Worm (Caenorhabditis elegans) whole organism, early embryonic: ENCODE measurements around the gene R05D3.9.

Source experiments
- B0310.2 ChIP-seq: sonication (generic microtip); optimal IDR thresholded peaks from 2 replicates; lab custom pipeline; 2016; ENCODE audit warnings: mild to moderate bottlenecking, missing genetic modification characterization, missing compliant biosample characterization
- F13C5.2 ChIP-seq: sonication (generic microtip); optimal IDR thresholded peaks from 2 replicates; lab custom pipeline; 2017; ENCODE audit warnings: mild to moderate bottlenecking, missing genetic modification characterization, inconsistent platforms, missing compliant biosample characterization
- aly-1 ChIP-seq: sonication (generic microtip); optimal IDR thresholded peaks from 2 replicates; lab custom pipeline; 2016; ENCODE audit warnings: missing genetic modification characterization, missing compliant biosample characterization
- ama-1 ChIP-seq: fragments of 150-350 bp; optimal IDR thresholded peaks from 2 replicates; lab custom pipeline; 2014
- ceh-13 ChIP-seq: fragments of 200-800 bp; sonication (Bioruptor generic); optimal IDR thresholded peaks from 2 replicates; lab custom pipeline; 2018; ENCODE audit warnings: mild to moderate bottlenecking, missing genetic modification characterization, missing compliant biosample characterization
- ceh-36 ChIP-seq: sonication (generic microtip); optimal IDR thresholded peaks from 2 replicates; lab custom pipeline; 2016; ENCODE audit warnings: missing genetic modification characterization, inconsistent platforms, missing compliant biosample characterization
- ets-7 ChIP-seq: sonication (generic microtip); optimal IDR thresholded peaks from 2 replicates; lab custom pipeline; 2016; ENCODE audit warnings: missing genotype, missing genetic modification characterization, missing compliant biosample characterization
- flt-1 ChIP-seq: fragments of 200-800 bp; sonication (Bioruptor generic); IDR thresholded peaks from 2 replicates; pipeline ENCODE4 v1.3.6; 2022; ENCODE audit warnings: missing genetic modification characterization, missing compliant biosample characterization
- hmbx-1 ChIP-seq: sonication (generic microtip); optimal IDR thresholded peaks from 2 replicates; lab custom pipeline; 2016; ENCODE audit warnings: mild to moderate bottlenecking, missing genetic modification characterization, missing compliant biosample characterization
- hmg-4 ChIP-seq: fragments of 200-800 bp; sonication (Bioruptor generic); optimal IDR thresholded peaks from 2 replicates; lab custom pipeline; 2018; ENCODE audit warnings: mild to moderate bottlenecking, missing genetic modification characterization, missing compliant biosample characterization
- hnd-1 ChIP-seq: sonication (generic microtip); optimal IDR thresholded peaks from 2 replicates; lab custom pipeline; 2016; ENCODE audit warnings: missing genetic modification characterization, missing compliant biosample characterization
- pes-1 ChIP-seq: fragments of 200-800 bp; sonication (Bioruptor generic); IDR thresholded peaks from 2 replicates; pipeline ENCODE4 v1.3.6; 2022; ENCODE audit warnings: missing genetic modification reagents, missing genetic modification characterization, missing compliant biosample characterization
- scrt-1 ChIP-seq: fragments of 200-800 bp; sonication (Bioruptor generic); IDR thresholded peaks from 2 replicates; pipeline ENCODE4 v1.3.6; 2022; ENCODE audit warnings: missing genetic modification characterization, missing compliant biosample characterization
- sea-1 ChIP-seq: fragments of 200-800 bp; sonication (Bioruptor generic); conservative IDR thresholded peaks from 2 replicates; pipeline ENCODE4 v1.3.6; 2022; ENCODE audit warnings: missing genetic modification characterization, missing compliant biosample characterization
- tbx-11 ChIP-seq: fragments of 200-800 bp; sonication (Bioruptor generic); IDR thresholded peaks from 2 replicates; pipeline ENCODE4 v1.3.6; 2022; ENCODE audit warnings: missing genetic modification characterization, missing compliant biosample characterization
- tbx-37 ChIP-seq: fragments of 200-800 bp; sonication (Bioruptor generic); conservative IDR thresholded peaks from 2 replicates; pipeline ENCODE4 v1.3.6; 2022; ENCODE audit warnings: missing genetic modification reagents, missing genetic modification characterization, missing compliant biosample characterization
- tra-4 ChIP-seq: sonication (generic microtip); optimal IDR thresholded peaks from 2 replicates; lab custom pipeline; 2017; ENCODE audit warnings: missing genetic modification characterization, missing compliant biosample characterization

R05D3.9 gene

DNA sequence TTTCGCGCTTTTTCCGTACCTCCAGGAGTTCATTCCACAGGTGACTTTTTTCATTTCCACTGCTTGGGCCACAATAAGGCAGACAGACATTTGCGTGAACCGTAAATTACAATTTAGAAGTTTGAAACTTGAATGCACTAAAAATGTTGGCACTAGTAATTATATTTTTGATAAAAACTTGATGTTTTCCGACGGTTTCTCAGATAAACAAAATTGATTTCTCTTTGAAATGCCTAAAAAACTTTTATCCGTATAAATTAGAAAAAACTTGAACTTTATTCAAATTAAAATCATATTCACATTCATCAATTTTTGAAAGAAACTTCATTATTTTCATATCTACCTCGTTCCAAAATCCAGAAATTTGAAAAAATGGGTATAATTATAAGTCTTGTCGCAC, 27.2 kb upstream of the R05D3.9 start, which contains the start of gene ZK353.3:
Gene ZK353.3, plus strand, starts transcription at position 301 of the 400 bp plus-strand sequence.
- TF ChIP-seq F13C5.2 (tag; lab: Kevin White, UChicago): no peak
- no peak for TF ChIP-seq pes-1 (GFP tag; lab: Robert Waterston, UW)
- no peak for TF ChIP-seq tbx-11
- no peak for TF ChIP-seq B0310.2 (tag; lab: Kevin White, UChicago)
- TF ChIP-seq hmbx-1 (tag; lab: Kevin White, UChicago): no peak
- no peak for TF ChIP-seq scrt-1 (GFP tag; lab: Robert Waterston, UW)
- no peak for TF ChIP-seq sea-1 (GFP tag; lab: Robert Waterston, UW)
- TF ChIP-seq flt-1: no peak
- no peak for TF ChIP-seq ceh-13 (GFP tag; lab: Kevin White, UChicago)
- no peak for TF ChIP-seq ceh-36 (tag; lab: Kevin White, UChicago)
- no peak for TF ChIP-seq hnd-1 (tag; lab: Kevin White, UChicago)
- TF ChIP-seq ets-7 (tag; lab: Kevin White, UChicago): no peak
- no peak for TF ChIP-seq tra-4 (tag; lab: Kevin White, UChicago)

DNA sequence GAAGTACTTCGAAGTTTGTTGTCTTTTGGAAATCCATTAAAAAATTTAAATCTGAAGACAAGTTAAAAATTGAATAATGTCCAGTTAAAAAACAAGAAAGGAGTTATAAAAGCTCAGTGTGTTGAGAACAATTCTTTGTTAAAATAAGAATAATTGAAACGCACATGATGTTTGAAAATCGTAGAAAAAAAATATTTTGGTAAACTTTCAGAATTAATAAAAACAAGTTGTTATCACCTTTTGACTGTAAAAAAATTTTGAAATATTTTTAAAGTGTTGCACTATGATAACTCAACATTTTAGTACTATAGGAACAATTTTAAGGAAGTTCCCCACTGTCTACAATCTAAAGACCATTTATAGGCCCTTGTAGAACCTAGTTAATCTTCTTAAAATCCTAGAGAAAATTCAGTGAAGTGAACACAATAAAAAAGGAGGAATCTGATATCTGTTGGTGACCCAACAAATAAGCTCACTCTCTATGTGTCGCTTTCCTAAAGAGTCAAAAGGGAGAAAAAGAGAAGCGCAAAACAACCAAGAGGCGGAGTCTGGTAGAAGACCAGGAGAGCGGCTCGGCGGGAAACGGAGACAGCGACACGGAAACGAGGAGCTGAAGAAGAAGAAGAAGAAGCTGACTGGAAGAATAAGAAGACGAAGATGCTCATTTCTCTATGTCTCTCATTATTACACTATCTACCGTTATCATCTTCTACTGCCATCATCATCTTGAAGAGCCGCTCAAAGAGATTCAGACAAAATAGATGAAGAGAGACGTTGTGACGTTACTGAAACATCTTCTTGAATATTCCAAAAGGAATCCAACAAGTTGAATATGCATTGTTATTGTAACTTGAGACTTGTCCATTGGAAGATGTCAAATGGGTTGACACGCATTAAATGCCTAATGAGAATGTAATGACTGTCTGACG, 26.1 kb upstream of the R05D3.9 start, which contains the start of gene ZK353.10:
Gene ZK353.10, minus strand, starts transcription at position 51 of the 929 bp plus-strand sequence.
- TF ChIP-seq flt-1: no peak
- no peak for TF ChIP-seq aly-1 (tag; lab: Kevin White, UChicago)
- no peak for TF ChIP-seq ceh-13 (GFP tag; lab: Kevin White, UChicago)
- TF ChIP-seq ama-1 (lab: Kevin White, UChicago): no peak
- TF ChIP-seq sea-1 (GFP tag; lab: Robert Waterston, UW): no peak
- TF ChIP-seq tra-4 (tag; lab: Kevin White, UChicago): no peak
- no peak for TF ChIP-seq tbx-37 (GFP tag; lab: Robert Waterston, UW)
- no peak for TF ChIP-seq hnd-1 (tag; lab: Kevin White, UChicago)
- TF ChIP-seq scrt-1 (GFP tag; lab: Robert Waterston, UW): no peak
- no peak for TF ChIP-seq ets-7 (tag; lab: Kevin White, UChicago)
- TF ChIP-seq tbx-11: no peak
- TF ChIP-seq ceh-36 (tag; lab: Kevin White, UChicago): no peak
- TF ChIP-seq F13C5.2 (tag; lab: Kevin White, UChicago): no peak
- no peak for TF ChIP-seq hmg-4 (GFP tag; lab: Kevin White, UChicago)
- no peak for TF ChIP-seq pes-1 (GFP tag; lab: Robert Waterston, UW)
- no peak for TF ChIP-seq hmbx-1 (tag; lab: Kevin White, UChicago)
- TF ChIP-seq B0310.2 (tag; lab: Kevin White, UChicago): no peak

- TF ChIP-seq B0310.2 (tag; lab: Kevin White, UChicago): no peak
- TF ChIP-seq tbx-37 (GFP tag; lab: Robert Waterston, UW): no peak
- no peak for TF ChIP-seq ets-7 (tag; lab: Kevin White, UChicago)
- TF ChIP-seq hmbx-1 (tag; lab: Kevin White, UChicago): no peak
- TF ChIP-seq scrt-1 (GFP tag; lab: Robert Waterston, UW): no peak
- TF ChIP-seq tbx-11: no peak
- TF ChIP-seq ceh-36 (tag; lab: Kevin White, UChicago): no peak
- no peak for TF ChIP-seq aly-1 (tag; lab: Kevin White, UChicago)
- no peak for TF ChIP-seq sea-1 (GFP tag; lab: Robert Waterston, UW)
- no peak for TF ChIP-seq ceh-13 (GFP tag; lab: Kevin White, UChicago)
- no peak for TF ChIP-seq ama-1 (lab: Kevin White, UChicago)
Measured at ce11 chrIII:8392307-8392706, 23.8 kb upstream of the R05D3.9 start.

ce11 chrIII:8389539-8389938, 21.0 kb upstream of the R05D3.9 start, which contains the start of gene ZK353.4:
Gene ZK353.4 (minus strand): TSS chrIII:8389639.
- TF ChIP-seq tra-4 (tag; lab: Kevin White, UChicago) (no peak), ceh-13 (GFP tag; lab: Kevin White, UChicago) (no peak), ama-1 (lab: Kevin White, UChicago) (no peak), ets-7 (tag; lab: Kevin White, UChicago) (no peak), F13C5.2 (tag; lab: Kevin White, UChicago) (no peak), pes-1 (GFP tag; lab: Robert Waterston, UW) (no peak), flt-1 (no peak), aly-1 (tag; lab: Kevin White, UChicago) (no peak), B0310.2 (tag; lab: Kevin White, UChicago) (no peak), scrt-1 (GFP tag; lab: Robert Waterston, UW) (no peak), sea-1 (GFP tag; lab: Robert Waterston, UW) (no peak), tbx-11 (no peak)

DNA sequence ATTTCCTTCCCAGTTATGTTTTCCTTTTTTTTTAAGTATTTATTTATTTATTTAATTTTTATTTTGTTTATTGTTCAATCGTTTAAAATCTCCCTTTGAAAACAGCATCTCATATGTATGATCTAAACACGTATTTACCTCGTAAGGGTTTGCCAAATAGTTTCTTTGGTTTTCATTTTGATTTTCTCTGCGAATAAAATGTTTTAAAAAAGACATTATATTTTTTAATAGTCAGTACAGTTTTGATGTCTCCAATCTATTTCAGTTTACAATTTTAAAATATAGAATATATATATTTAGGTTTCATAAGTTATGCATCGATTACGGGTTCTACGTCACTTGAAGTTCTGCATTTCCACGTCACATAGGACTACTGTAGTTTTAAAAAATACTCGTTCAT, 12.1 kb upstream of the R05D3.9 start, which contains the start of gene R05D3.12:
Gene R05D3.12, plus strand, starts transcription at position 301 of the 400 bp plus-strand sequence.
- TF ChIP-seq tbx-37 (GFP tag; lab: Robert Waterston, UW): no peak
- no peak for TF ChIP-seq ama-1 (lab: Kevin White, UChicago)
- TF ChIP-seq sea-1 (GFP tag; lab: Robert Waterston, UW): no peak

DNA sequence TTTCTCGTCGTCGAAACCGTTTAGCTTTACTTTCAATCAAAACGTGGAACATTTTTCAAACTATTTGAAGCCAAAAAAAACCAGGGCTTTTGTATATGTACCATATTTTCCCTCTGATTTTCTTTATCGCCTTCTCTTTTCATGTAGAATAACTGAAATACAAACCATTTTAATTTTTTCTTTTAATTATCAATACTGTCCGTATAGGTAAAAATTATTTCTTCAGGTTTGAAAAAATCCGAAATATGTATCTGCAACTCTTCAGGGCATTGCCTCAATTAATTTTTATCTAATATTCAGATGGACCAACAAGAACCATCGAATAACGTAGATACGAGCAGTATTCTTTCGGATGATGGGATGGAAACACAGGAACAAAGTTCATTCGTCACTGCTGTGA, 6.5 kb upstream of the R05D3.9 start, which contains the start of gene met-2:
Gene met-2, plus strand, starts transcription at position 301 of the 400 bp plus-strand sequence.
- TF ChIP-seq aly-1 (tag; lab: Kevin White, UChicago) (no peak), tra-4 (tag; lab: Kevin White, UChicago) (no peak), hmbx-1 (tag; lab: Kevin White, UChicago) (no peak), flt-1 (no peak), F13C5.2 (tag; lab: Kevin White, UChicago) (no peak), ets-7 (tag; lab: Kevin White, UChicago) (no peak), tbx-11 (no peak), scrt-1 (GFP tag; lab: Robert Waterston, UW) (no peak), sea-1 (GFP tag; lab: Robert Waterston, UW) (no peak), hmg-4 (GFP tag; lab: Kevin White, UChicago) (no peak), hnd-1 (tag; lab: Kevin White, UChicago) (no peak), B0310.2 (tag; lab: Kevin White, UChicago) (no peak), ama-1 (lab: Kevin White, UChicago) (no peak)
